Worm (Caenorhabditis elegans): ENCODE measurements around the gene F09G8.5.

Gene F09G8.5

ce11 chrIII:8237827-8238226 lies 16.9 kb upstream of the F09G8.5 start, which contains the start of gene tsp-2:
tsp-2 (minus strand) TSS chrIII:8237935.
- TF ChIP-seq ceh-16 (tag; optimal IDR thresholded peaks at IDR 0.05) = no peak
- no peak for TF ChIP-seq nhr-10 (tag; optimal IDR thresholded peaks at IDR 0.05)
- peak; percentile 3 for TF ChIP-seq gmeb-1 (tag; optimal IDR thresholded peaks at IDR 0.05)
- TF ChIP-seq dmd-4 (tag; optimal IDR thresholded peaks at IDR 0.05) = no peak
- no peak for TF ChIP-seq lin-11 (tag; optimal IDR thresholded peaks at IDR 0.05)
- no peak for TF ChIP-seq elt-3 (tag; optimal IDR thresholded peaks at IDR 0.05)
- no peak for TF ChIP-seq ZK546.5 (tag; optimal IDR thresholded peaks at IDR 0.05)
- no peak for TF ChIP-seq sma-3 (GFP tag; optimal IDR thresholded peaks at IDR 0.05)
- TF ChIP-seq ceh-82 (tag; optimal IDR thresholded peaks at IDR 0.05) = no peak
- no peak for TF ChIP-seq nhr-237 (tag; optimal IDR thresholded peaks at IDR 0.05)
- peak; percentile 93 for TF ChIP-seq fos-1 (tag; optimal IDR thresholded peaks at IDR 0.05)
- TF ChIP-seq nhr-6 (tag; optimal IDR thresholded peaks at IDR 0.05) = no peak
- no peak for TF ChIP-seq unc-39 (tag; optimal IDR thresholded peaks at IDR 0.05)
- TF ChIP-seq ztf-11 (tag; optimal IDR thresholded peaks at IDR 0.05) = no peak
- no peak for TF ChIP-seq skn-1 (tag; optimal IDR thresholded peaks at IDR 0.05)
- TF ChIP-seq alr-1 (tag; optimal IDR thresholded peaks at IDR 0.05) = no peak
- TF ChIP-seq unc-62 (GFP tag; optimal IDR thresholded peaks at IDR 0.05) = no peak
- TF ChIP-seq lsy-2 (tag; optimal IDR thresholded peaks at IDR 0.05) = peak in 1 of 2 experiments; percentile 2
- TF ChIP-seq sem-4 (tag; optimal IDR thresholded peaks at IDR 0.05) = no peak

ce11 chrIII:8239325-8239724 lies 15.4 kb upstream of the F09G8.5 start, which contains the start of gene tsp-1:
tsp-1 (minus strand) TSS chrIII:8239423.
- TF ChIP-seq fos-1 (tag; optimal IDR thresholded peaks at IDR 0.05) (peak; percentile 69), nhr-23 (tag; optimal IDR thresholded peaks at IDR 0.05) (no peak)

- TF ChIP-seq ceh-82 (tag; optimal IDR thresholded peaks at IDR 0.05) (no peak), fos-1 (tag; optimal IDR thresholded peaks at IDR 0.05) (peak; percentile 93), gmeb-1 (tag; optimal IDR thresholded peaks at IDR 0.05) (no peak)
These were observed 14.5 kb upstream of the F09G8.5 start for ce11 chrIII:8240247-8240646.

ce11 chrIII:8240948-8241347 lies 13.8 kb upstream of the F09G8.5 start:
- TF ChIP-seq unc-39 (tag; optimal IDR thresholded peaks at IDR 0.05) (no peak), fos-1 (tag; optimal IDR thresholded peaks at IDR 0.05) (no peak), nhr-129 (tag; optimal IDR thresholded peaks at IDR 0.05) (no peak), ceh-16 (tag; optimal IDR thresholded peaks at IDR 0.05) (no peak), lsy-2 (tag; optimal IDR thresholded peaks at IDR 0.05) (no peak), nhr-11 (tag; optimal IDR thresholded peaks at IDR 0.05) (no peak), unc-62 (GFP tag; optimal IDR thresholded peaks at IDR 0.05) (no peak), nhr-237 (tag; optimal IDR thresholded peaks at IDR 0.05) (no peak), nhr-21 (tag; optimal IDR thresholded peaks at IDR 0.05) (no peak), ceh-82 (tag; optimal IDR thresholded peaks at IDR 0.05) (no peak), peb-1 (tag; optimal IDR thresholded peaks at IDR 0.05) (no peak), R02D3.7 (tag; optimal IDR thresholded peaks at IDR 0.05) (no peak), sem-4 (tag; optimal IDR thresholded peaks at IDR 0.05) (no peak), dmd-4 (tag; optimal IDR thresholded peaks at IDR 0.05) (no peak), nhr-10 (tag; optimal IDR thresholded peaks at IDR 0.05) (no peak), lin-39 (tag; optimal IDR thresholded peaks at IDR 0.05) (no peak), F13H6.1 (tag; optimal IDR thresholded peaks at IDR 0.05) (no peak), elt-3 (tag; optimal IDR thresholded peaks at IDR 0.05) (no peak), lin-11 (tag; optimal IDR thresholded peaks at IDR 0.05) (no peak)

- TF ChIP-seq nhr-129 (tag; optimal IDR thresholded peaks at IDR 0.05) (peak; percentile 51), mdl-1 (tag; optimal IDR thresholded peaks at IDR 0.05) (no peak), nhr-23 (tag; optimal IDR thresholded peaks at IDR 0.05) (no peak), ama-1 (optimal IDR thresholded peaks at IDR 0.05) (no peak), lin-13 (GFP tag; optimal IDR thresholded peaks at IDR 0.05) (peak; percentile 8), C34F6.9 (tag; optimal IDR thresholded peaks at IDR 0.05) (peak; percentile 43), sem-4 (tag; optimal IDR thresholded peaks at IDR 0.05) (no peak), nhr-10 (tag; optimal IDR thresholded peaks at IDR 0.05) (no peak), nhr-237 (tag; optimal IDR thresholded peaks at IDR 0.05) (no peak), lin-11 (tag; optimal IDR thresholded peaks at IDR 0.05) (no peak), F13H6.1 (tag; optimal IDR thresholded peaks at IDR 0.05) (peak; percentile 20), fos-1 (tag; optimal IDR thresholded peaks at IDR 0.05) (peak; percentile 38), ztf-1 (GFP tag; conservative IDR thresholded peaks at IDR 0.05) (no peak), sma-9 (GFP tag; optimal IDR thresholded peaks at IDR 0.05) (peak; percentile 7), sma-9 (tag; optimal IDR thresholded peaks at IDR 0.05) (no peak), unc-55 (GFP tag; optimal IDR thresholded peaks at IDR 0.05) (no peak), snpc-4 (tag; optimal IDR thresholded peaks at IDR 0.05) (no peak), crh-2 (tag; optimal IDR thresholded peaks at IDR 0.05) (peak; percentile 10), ceh-16 (tag; optimal IDR thresholded peaks at IDR 0.05) (no peak), nhr-21 (tag; optimal IDR thresholded peaks at IDR 0.05) (no peak), R02D3.7 (tag; optimal IDR thresholded peaks at IDR 0.05) (no peak), skn-1 (tag; optimal IDR thresholded peaks at IDR 0.05) (no peak), sma-3 (GFP tag; optimal IDR thresholded peaks at IDR 0.05) (peak; percentile 0), gmeb-1 (tag; optimal IDR thresholded peaks at IDR 0.05) (no peak), elt-3 (tag; optimal IDR thresholded peaks at IDR 0.05) (no peak), lsy-2 (tag; optimal IDR thresholded peaks at IDR 0.05) (peak in 1 of 2 experiments; percentile 44)
These were observed 12.0 kb upstream of the F09G8.5 start, which contains the start of gene C02F5.12 for ce11 chrIII:8242809-8243208. C02F5.12 (minus strand) TSS chrIII:8243029.

Measured in whole organism, L2 larva.